Fruit fly (Drosophila melanogaster) whole organism, pupa: Measurements from ENCODE around the gene CG6576.

Experiments used
- CG13204 ChIP-seq: fragments of 200-800 bp; sonication (Bioruptor generic); optimal IDR thresholded peaks from 2 replicates; lab custom pipeline; 2018; ENCODE audit warnings: missing biosample characterization, mild to moderate bottlenecking, missing genetic modification characterization, moderate library complexity
- CG17806 ChIP-seq: fragments of 200-800 bp; sonication (Bioruptor generic); optimal IDR thresholded peaks from 2 replicates; lab custom pipeline; 2018; ENCODE audit warnings: missing biosample characterization, mild to moderate bottlenecking, missing genetic modification characterization, moderate library complexity
- CG32121 ChIP-seq: fragments of 200-800 bp; sonication (Bioruptor generic); IDR thresholded peaks from 2 replicates; pipeline ENCODE4 v1.3.6; 2022; ENCODE audit warnings: missing biosample characterization, missing genetic modification characterization
- CG8159 ChIP-seq: fragments of 200-800 bp; sonication (Bioruptor generic); optimal IDR thresholded peaks from 3 replicates; lab custom pipeline; 2018; ENCODE audit warnings: missing biosample characterization, mild to moderate bottlenecking, missing genetic modification characterization, moderate library complexity
- CG8301 ChIP-seq: fragments of 200-800 bp; sonication (Bioruptor generic); optimal IDR thresholded peaks from 2 replicates; lab custom pipeline; 2018; ENCODE audit warnings: missing biosample characterization, mild to moderate bottlenecking, missing genetic modification characterization
- CG9948 ChIP-seq: fragments of 200-800 bp; sonication (Bioruptor generic); optimal IDR thresholded peaks from 2 replicates; lab custom pipeline; 2018; ENCODE audit warnings: missing biosample characterization, mild to moderate bottlenecking, missing genetic modification characterization, moderate library complexity
- D1 ChIP-seq: fragments of 200-800 bp; sonication (Bioruptor generic); optimal IDR thresholded peaks from 2 replicates; lab custom pipeline; 2018; ENCODE audit warnings: missing biosample characterization, mild to moderate bottlenecking, missing genetic modification characterization, moderate library complexity
- EcR ChIP-seq: fragments of 200-800 bp; sonication (Bioruptor generic); optimal IDR thresholded peaks from 3 replicates; lab custom pipeline; 2019; ENCODE audit warnings: missing biosample characterization, missing genetic modification characterization, mild to moderate bottlenecking, moderate library complexity, missing genetic modification reagents
- Ets98B ChIP-seq: fragments of 200-800 bp; sonication (Bioruptor generic); IDR thresholded peaks from 2 replicates; pipeline ENCODE4 v1.3.6; 2022; ENCODE audit warnings: missing biosample characterization, missing genetic modification characterization
- Pif1A ChIP-seq: fragments of 200-800 bp; sonication (Bioruptor generic); optimal IDR thresholded peaks from 3 replicates; lab custom pipeline; 2016; ENCODE audit warnings: missing biosample characterization, missing genetic modification characterization
- Snoo ChIP-seq: fragments of 200-800 bp; sonication (Bioruptor generic); optimal IDR thresholded peaks from 3 replicates; lab custom pipeline; 2017; ENCODE audit warnings: missing biosample characterization, mild to moderate bottlenecking, missing genetic modification characterization, inconsistent platforms
- fd96Ca ChIP-seq: fragments of 200-800 bp; sonication (Bioruptor generic); IDR thresholded peaks from 3 replicates; pipeline ENCODE4 v1.3.6; 2022; ENCODE audit warnings: missing biosample characterization, missing genetic modification characterization
- gl ChIP-seq: fragments of 200-800 bp; sonication (Bioruptor generic); optimal IDR thresholded peaks from 2 replicates; lab custom pipeline; 2018; ENCODE audit warnings: missing biosample characterization, mild to moderate bottlenecking, missing genetic modification characterization
- rn ChIP-seq: fragments of 200-800 bp; sonication (Bioruptor generic); IDR thresholded peaks from 2 replicates; pipeline ENCODE4 v1.3.6; 2022; ENCODE audit warnings: missing biosample characterization, missing genetic modification characterization

DNA sequence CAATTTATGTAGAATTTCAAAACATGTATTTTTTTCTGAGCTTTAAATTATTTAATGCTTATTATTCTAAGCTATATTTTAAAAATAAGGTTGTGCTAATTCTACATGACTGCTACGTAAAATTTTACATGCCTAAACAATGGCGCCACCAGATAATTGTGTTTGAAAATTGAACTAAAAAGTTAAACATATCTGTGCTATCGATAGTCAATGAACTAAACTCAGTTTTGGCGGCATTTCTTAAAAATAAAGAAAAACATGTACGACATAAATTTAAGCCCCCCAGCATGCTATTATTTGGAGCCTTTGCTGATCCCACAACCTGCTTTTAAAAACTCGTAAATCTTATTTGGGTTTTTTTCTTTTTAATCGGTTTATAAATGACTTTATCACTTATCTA, 37.2 kb upstream of the CG6576 start:
- TF ChIP-seq rn (GFP tag; lab: Robert Waterston, UW) (no peak), CG17806 (tag; lab: Kevin White, UChicago) (no peak), CG9948 (tag; lab: Kevin White, UChicago) (no peak), CG8301 (tag; lab: Kevin White, UChicago) (no peak), gl (no peak), Pif1A (no peak), Snoo (tag; lab: Kevin White, UChicago) (no peak), EcR (no peak), fd96Ca (GFP tag; lab: Robert Waterston, UW) (no peak), CG32121 (GFP tag; lab: Robert Waterston, UW) (no peak), CG8159 (tag; lab: Kevin White, UChicago) (no peak), D1 (tag; lab: Kevin White, UChicago) (peak; percentile 90), CG13204 (no peak), Ets98B (GFP tag; lab: Robert Waterston, UW) (no peak)
